Worm (Caenorhabditis elegans) whole organism, L4/young adult: Measurements from ENCODE around the gene M03E7.3.

Experiments used
- W03F9.2 ChIP-seq: fragments of 150-350 bp; optimal IDR thresholded peaks from 2 replicates; lab custom pipeline; 2014; ENCODE audit warnings: missing biosample characterization, missing genetic modification characterization
- dao-5 ChIP-seq: sonication (generic microtip); optimal IDR thresholded peaks from 2 replicates; lab custom pipeline; 2016; ENCODE audit warnings: missing genotype, missing genetic modification characterization, moderate library complexity, missing compliant biosample characterization
- him-1 ChIP-seq: sonication (generic microtip); optimal IDR thresholded peaks from 2 replicates; lab custom pipeline; 2016; ENCODE audit warnings: missing genotype, missing genetic modification reagents, missing genetic modification characterization, missing compliant biosample characterization

ce11 chrV:5660604-5661209, 45.9 kb downstream of the M03E7.3 start, which contains the start of the genes mut-14 and C14C11.2:
- TF ChIP-seq W03F9.2 (tag; lab: Kevin White, UChicago) (no peak), dao-5 (tag; lab: Kevin White, UChicago) (no peak), him-1 (no peak)
